Worm (Caenorhabditis elegans) whole organism, late embryonic: ENCODE data around the gene C47E8.4.

ENCODE experiments used
- ama-1 ChIP-seq: fragments of 150-350 bp; optimal IDR thresholded peaks from 2 replicates; lab custom pipeline; 2014
- lin-11 ChIP-seq: fragments of 200-800 bp; sonication (Bioruptor generic); optimal IDR thresholded peaks from 2 replicates; lab custom pipeline; 2018; ENCODE audit warnings: mild to moderate bottlenecking, missing genetic modification characterization, missing compliant biosample characterization
- madf-2 ChIP-seq: sonication (generic microtip); optimal IDR thresholded peaks from 2 replicates; lab custom pipeline; 2017; ENCODE audit warnings: missing genetic modification characterization, missing compliant biosample characterization
- tbx-2 ChIP-seq: sonication (generic microtip); optimal IDR thresholded peaks from 2 replicates; lab custom pipeline; 2016; ENCODE audit warnings: missing genetic modification characterization, missing compliant biosample characterization
- unc-86 ChIP-seq: sonication (generic microtip); optimal IDR thresholded peaks from 2 replicates; lab custom pipeline; 2016; ENCODE audit warnings: missing genetic modification characterization, missing compliant biosample characterization

DNA sequence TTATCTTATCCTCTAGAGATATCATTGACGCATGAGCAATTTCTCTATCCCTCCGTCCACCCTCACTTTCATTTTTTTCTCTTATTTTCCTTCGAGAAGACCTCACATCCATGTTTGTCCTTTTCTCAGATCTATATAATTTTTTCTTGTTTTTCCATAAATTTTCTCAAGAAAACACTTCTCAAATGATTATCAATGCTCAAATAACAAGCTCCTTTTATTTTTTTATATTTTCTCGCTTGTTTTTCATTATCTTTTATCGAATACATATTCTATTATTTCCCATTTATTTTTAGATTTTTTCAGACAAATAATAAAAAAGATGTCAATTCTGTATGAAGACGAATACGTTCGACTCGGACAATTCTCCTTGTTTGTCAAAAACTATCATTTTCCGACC lies 37.7 kb upstream of the C47E8.4 start, which contains the start of gene R08A2.7:
- no peak for TF ChIP-seq ama-1 (lab: Kevin White, UChicago)
- no peak for TF ChIP-seq lin-11
- TF ChIP-seq tbx-2 (tag; lab: Kevin White, UChicago), result no peak
- no peak for TF ChIP-seq unc-86 (tag; lab: Kevin White, UChicago)
- no peak for TF ChIP-seq madf-2
